Worm (Caenorhabditis elegans) whole organism, L1 larva: ENCODE results near the gene str-60.

ENCODE experiments used
- aha-1 ChIP-seq: fragments of 150-350 bp; optimal IDR thresholded peaks from 2 replicates; lab custom pipeline; 2014; ENCODE audit warnings: missing biosample characterization, missing genetic modification characterization
- aly-2 ChIP-seq: fragments of 150-350 bp; optimal IDR thresholded peaks from 2 replicates; lab custom pipeline; 2014; ENCODE audit warnings: missing biosample characterization, missing genetic modification characterization
- ama-1 ChIP-seq: fragments of 150-350 bp; optimal IDR thresholded peaks from 2 replicates; lab custom pipeline; 2014
- ceh-90 ChIP-seq: sonication (generic microtip); optimal IDR thresholded peaks from 2 replicates; lab custom pipeline; 2016; ENCODE audit warnings: missing genetic modification characterization, missing compliant biosample characterization
- ces-1 ChIP-seq: fragments of 150-350 bp; optimal IDR thresholded peaks from 2 replicates; lab custom pipeline; 2014; ENCODE audit warnings: missing biosample characterization, missing genetic modification reagents, missing genetic modification characterization
- dpl-1 ChIP-seq, 3 experiments: fragments of 150-350 bp in 2 of 3; sonication (generic microtip) in 1 of 3; optimal IDR thresholded peaks; 2 replicates each; lab custom pipeline; 2014 to 2017; ENCODE audit warnings: missing biosample characterization in 3 of 3, missing genetic modification characterization in 3 of 3, missing genetic modification reagents in 3 of 3
- efl-1 ChIP-seq, 4 experiments: fragments of 150-350 bp; optimal IDR thresholded peaks in 3 of 4; peaks in 1 of 4; 1 replicate in 1 of 4; 2 replicates in 3 of 4; lab custom pipeline; 2014; ENCODE audit warnings: missing biosample characterization in 2 of 4, missing genetic modification characterization in 2 of 4, missing genetic modification reagents in 2 of 4
- fos-1 ChIP-seq: fragments of 150-350 bp; optimal IDR thresholded peaks from 2 replicates; lab custom pipeline; 2014; ENCODE audit warnings: missing biosample characterization, missing genetic modification characterization
- jun-1 ChIP-seq: fragments of 150-350 bp; optimal IDR thresholded peaks from 2 replicates; lab custom pipeline; 2014; ENCODE audit warnings: missing biosample characterization, missing genetic modification reagents, missing genetic modification characterization
- mab-9 ChIP-seq: fragments of 200-800 bp; sonication (Bioruptor generic); IDR thresholded peaks from 2 replicates; pipeline ENCODE4 v1.3.6; 2022; ENCODE audit warnings: missing genetic modification reagents, missing genetic modification characterization, missing compliant biosample characterization
- nhr-76 ChIP-seq: sonication (generic microtip); optimal IDR thresholded peaks from 2 replicates; lab custom pipeline; 2017; ENCODE audit warnings: missing biosample characterization, missing genetic modification characterization
- rnt-1 ChIP-seq: sonication (generic microtip); optimal IDR thresholded peaks from 2 replicates; lab custom pipeline; 2016; ENCODE audit warnings: mild to moderate bottlenecking, missing genetic modification characterization, moderate library complexity, missing compliant biosample characterization
- unc-130 ChIP-seq: fragments of 150-350 bp; optimal IDR thresholded peaks from 2 replicates; lab custom pipeline; 2017; ENCODE audit warnings: missing biosample characterization, missing genetic modification characterization, inconsistent platforms
- unc-62 ChIP-seq: fragments of 150-350 bp; optimal IDR thresholded peaks from 2 replicates; lab custom pipeline; 2014; ENCODE audit warnings: missing biosample characterization, missing genetic modification reagents, missing genetic modification characterization

- TF ChIP-seq dpl-1 (GFP tag; optimal IDR thresholded peaks at IDR 0.05; lab: Kevin White, UChicago): no peak
- TF ChIP-seq ceh-90 (tag; lab: Kevin White, UChicago): no peak
- TF ChIP-seq ama-1 (lab: Kevin White, UChicago): no peak
- no peak for TF ChIP-seq mab-9
- no peak for TF ChIP-seq unc-130
- TF ChIP-seq aha-1: no peak
- no peak for TF ChIP-seq jun-1 (tag; lab: Kevin White, UChicago)
- no peak for TF ChIP-seq unc-62 (GFP tag; lab: Kevin White, UChicago)
- no peak for TF ChIP-seq rnt-1
- TF ChIP-seq ces-1 (GFP tag; lab: Kevin White, UChicago): no peak
- no peak for TF ChIP-seq aly-2 (tag; lab: Kevin White, UChicago)
- TF ChIP-seq efl-1 (optimal IDR thresholded peaks at IDR 0.05; lab: Kevin White, UChicago): no peak
- no peak for TF ChIP-seq efl-1 (GFP tag; optimal IDR thresholded peaks at IDR 0.05 in 1 of 2; lab: Kevin White, UChicago)
- TF ChIP-seq fos-1 (tag; lab: Kevin White, UChicago): no peak
- TF ChIP-seq nhr-76 (tag; lab: Kevin White, UChicago): no peak
Measured at ce11 chrV:15858292-15858691, 39.5 kb upstream of the str-60 start, which contains the start of gene srh-148.
